Worm (Caenorhabditis elegans) whole organism, L1 larva: ENCODE results near the gene H40L08.1.

Experiments
- C16A3.4 ChIP-seq: fragments of 150-350 bp; optimal IDR thresholded peaks from 2 replicates; lab custom pipeline; 2014; ENCODE audit warnings: missing biosample characterization, missing genetic modification characterization
- C34B4.2 ChIP-seq: sonication (generic microtip); optimal IDR thresholded peaks from 2 replicates; lab custom pipeline; 2017; ENCODE audit warnings: mild to moderate bottlenecking, missing genetic modification characterization, missing compliant biosample characterization
- Y116A8C.19 ChIP-seq: sonication (generic microtip); optimal IDR thresholded peaks from 2 replicates; lab custom pipeline; 2016; ENCODE audit warnings: missing compliant biosample characterization, missing genetic modification characterization, borderline replicate concordance
- alr-1 ChIP-seq: fragments of 200-800 bp; sonication (Bioruptor generic); optimal IDR thresholded peaks from 2 replicates; lab custom pipeline; 2018; ENCODE audit warnings: borderline replicate concordance, mild to moderate bottlenecking, missing genetic modification characterization, missing compliant biosample characterization
- blmp-1 ChIP-seq: fragments of 150-350 bp; optimal IDR thresholded peaks from 2 replicates; lab custom pipeline; 2014; ENCODE audit warnings: missing biosample characterization, missing genetic modification characterization
- ceh-8 ChIP-seq: fragments of 200-800 bp; sonication (Bioruptor generic); optimal IDR thresholded peaks from 2 replicates; lab custom pipeline; 2018; ENCODE audit warnings: mild to moderate bottlenecking, missing genetic modification characterization, moderate library complexity, missing compliant biosample characterization
- efl-3 ChIP-seq: fragments of 200-800 bp; sonication (Bioruptor generic); optimal IDR thresholded peaks from 2 replicates; lab custom pipeline; 2018; ENCODE audit warnings: mild to moderate bottlenecking, missing genetic modification characterization, missing compliant biosample characterization
- egl-13 ChIP-seq: sonication (generic microtip); optimal IDR thresholded peaks from 2 replicates; lab custom pipeline; 2016; ENCODE audit warnings: missing genotype, missing genetic modification reagents, missing genetic modification characterization, missing compliant biosample characterization
- ets-5 ChIP-seq: fragments of 200-800 bp; sonication (Bioruptor generic); IDR thresholded peaks from 2 replicates; pipeline ENCODE4 v1.3.6; 2022; ENCODE audit warnings: missing genetic modification characterization, missing compliant biosample characterization
- fkh-4 ChIP-seq: sonication (generic microtip); optimal IDR thresholded peaks from 2 replicates; lab custom pipeline; 2016; ENCODE audit warnings: missing compliant biosample characterization, missing genetic modification characterization, borderline replicate concordance
- grh-1 ChIP-seq: fragments of 200-800 bp; sonication (Bioruptor generic); IDR thresholded peaks from 2 replicates; pipeline ENCODE4 v1.3.6; 2022; ENCODE audit warnings: missing genetic modification reagents, missing genetic modification characterization, missing compliant biosample characterization
- hpl-2 ChIP-seq: fragments of 150-350 bp; optimal IDR thresholded peaks from 2 replicates; lab custom pipeline; 2014; ENCODE audit warnings: missing biosample characterization, missing genetic modification reagents, missing genetic modification characterization
- jun-1 ChIP-seq: fragments of 150-350 bp; optimal IDR thresholded peaks from 2 replicates; lab custom pipeline; 2014; ENCODE audit warnings: missing biosample characterization, missing genetic modification reagents, missing genetic modification characterization
- lin-13 ChIP-seq: fragments of 150-350 bp; optimal IDR thresholded peaks from 2 replicates; lab custom pipeline; 2014; ENCODE audit warnings: missing biosample characterization, missing genetic modification reagents, missing genetic modification characterization
- lin-14 ChIP-seq: fragments of 200-800 bp; sonication (Bioruptor generic); optimal IDR thresholded peaks from 2 replicates; lab custom pipeline; 2018; ENCODE audit warnings: mild to moderate bottlenecking, missing genetic modification characterization, moderate library complexity, missing compliant biosample characterization
- lin-35 ChIP-seq, 2 experiments: fragments of 150-350 bp; optimal IDR thresholded peaks; 2 replicates each; lab custom pipeline; 2014; ENCODE audit warnings: missing biosample characterization in 2 of 2, missing genetic modification characterization in 2 of 2, missing genetic modification reagents in 2 of 2
- lir-3 ChIP-seq: sonication (generic microtip); optimal IDR thresholded peaks from 2 replicates; lab custom pipeline; 2016; ENCODE audit warnings: mild to moderate bottlenecking, missing genetic modification characterization, moderate library complexity, missing compliant biosample characterization; ENCODE audit not compliant: poor library complexity
- mab-9 ChIP-seq: fragments of 200-800 bp; sonication (Bioruptor generic); IDR thresholded peaks from 2 replicates; pipeline ENCODE4 v1.3.6; 2022; ENCODE audit warnings: missing genetic modification reagents, missing genetic modification characterization, missing compliant biosample characterization
- mdl-1 ChIP-seq, 2 experiments: fragments of 150-350 bp; optimal IDR thresholded peaks; 2 replicates each; lab custom pipeline; 2014 to 2017; ENCODE audit warnings: missing biosample characterization in 2 of 2, missing genetic modification characterization in 2 of 2, inconsistent platforms in 1 of 2
- mef-2 ChIP-seq: fragments of 150-350 bp; optimal IDR thresholded peaks from 2 replicates; lab custom pipeline; 2014; ENCODE audit warnings: missing biosample characterization, missing genetic modification characterization
- mep-1 ChIP-seq: fragments of 150-350 bp; optimal IDR thresholded peaks from 2 replicates; lab custom pipeline; 2014; ENCODE audit warnings: missing biosample characterization, missing genetic modification characterization
- nhr-12 ChIP-seq: sonication (generic microtip); optimal IDR thresholded peaks from 2 replicates; lab custom pipeline; 2017; ENCODE audit warnings: missing biosample characterization, missing genetic modification characterization
- nhr-19 ChIP-seq: fragments of 200-800 bp; sonication (Bioruptor generic); conservative IDR thresholded peaks from 2 replicates; pipeline ENCODE4 v1.3.6; 2022; ENCODE audit warnings: missing genetic modification characterization, missing compliant biosample characterization
- nhr-20 ChIP-seq: sonication (generic microtip); optimal IDR thresholded peaks from 2 replicates; lab custom pipeline; 2016; ENCODE audit warnings: mild to moderate bottlenecking, missing genetic modification characterization, missing compliant biosample characterization
- nhr-28 ChIP-seq: fragments of 150-350 bp; optimal IDR thresholded peaks from 2 replicates; lab custom pipeline; 2014; ENCODE audit warnings: missing biosample characterization, missing genetic modification characterization
- nhr-71 ChIP-seq: sonication (generic microtip); optimal IDR thresholded peaks from 2 replicates; lab custom pipeline; 2016; ENCODE audit warnings: mild to moderate bottlenecking, missing genetic modification characterization, moderate library complexity, missing compliant biosample characterization
- nhr-76 ChIP-seq: sonication (generic microtip); optimal IDR thresholded peaks from 2 replicates; lab custom pipeline; 2017; ENCODE audit warnings: missing biosample characterization, missing genetic modification characterization
- nhr-84 ChIP-seq: sonication (generic microtip); optimal IDR thresholded peaks from 2 replicates; lab custom pipeline; 2017; ENCODE audit warnings: missing biosample characterization, missing genetic modification characterization
- nhr-85 ChIP-seq: sonication (generic microtip); peaks from one replicate; lab custom pipeline; 2016; ENCODE audit warnings: missing genetic modification characterization, inconsistent platforms, missing compliant biosample characterization
- pax-3 ChIP-seq: fragments of 200-800 bp; sonication (Bioruptor generic); optimal IDR thresholded peaks from 2 replicates; lab custom pipeline; 2018; ENCODE audit warnings: mild to moderate bottlenecking, missing genetic modification characterization, moderate library complexity, missing compliant biosample characterization
- pqm-1 ChIP-seq: sonication (generic microtip); optimal IDR thresholded peaks from 3 replicates; lab custom pipeline; 2017; ENCODE audit warnings: missing biosample characterization, missing genetic modification characterization
- snu-23 ChIP-seq: sonication (generic microtip); optimal IDR thresholded peaks from 2 replicates; lab custom pipeline; 2016; ENCODE audit warnings: missing genetic modification characterization, missing compliant biosample characterization
- sptf-1 ChIP-seq: fragments of 150-350 bp; optimal IDR thresholded peaks from 2 replicates; lab custom pipeline; 2014; ENCODE audit warnings: missing biosample characterization, missing genetic modification characterization
- tlp-1 ChIP-seq: fragments of 150-350 bp; optimal IDR thresholded peaks from 2 replicates; lab custom pipeline; 2014; ENCODE audit warnings: missing biosample characterization, missing genetic modification characterization
- unc-62 ChIP-seq: fragments of 150-350 bp; optimal IDR thresholded peaks from 2 replicates; lab custom pipeline; 2014; ENCODE audit warnings: missing biosample characterization, missing genetic modification reagents, missing genetic modification characterization
- unc-86 ChIP-seq: sonication (generic microtip); optimal IDR thresholded peaks from 2 replicates; lab custom pipeline; 2016; ENCODE audit warnings: missing genetic modification characterization, missing compliant biosample characterization
- unc-98 ChIP-seq: fragments of 200-800 bp; sonication (Bioruptor generic); IDR thresholded peaks from 2 replicates; pipeline ENCODE4 v1.3.6; 2022; ENCODE audit warnings: missing genetic modification characterization, missing compliant biosample characterization
- xbp-1 ChIP-seq: sonication (generic microtip); optimal IDR thresholded peaks from 2 replicates; lab custom pipeline; 2016; ENCODE audit warnings: missing genetic modification characterization, missing compliant biosample characterization
- zip-4 ChIP-seq: fragments of 200-800 bp; sonication (Bioruptor generic); optimal IDR thresholded peaks from 2 replicates; lab custom pipeline; 2018; ENCODE audit warnings: mild to moderate bottlenecking, missing genetic modification characterization, moderate library complexity, missing compliant biosample characterization
- ztf-11 ChIP-seq, 2 experiments: sonication (generic microtip); optimal IDR thresholded peaks; 2 replicates each; lab custom pipeline; 2016 to 2017; ENCODE audit warnings: missing genetic modification characterization in 2 of 2, missing biosample characterization in 1 of 2, missing compliant biosample characterization in 1 of 2

H40L08.1 gene

ce11 chrX:15040552-15041080, 43.3 kb downstream of the H40L08.1 start, which contains the start of gene C18B12.4 (continued):
- TF ChIP-seq lin-13 (GFP tag; lab: Kevin White, UChicago), result peak; percentile 93
- peak; percentile 66 for TF ChIP-seq grh-1 (GFP tag; lab: Robert Waterston, UW)
- TF ChIP-seq blmp-1 (tag; lab: Kevin White, UChicago), result peak; percentile 63
- no peak for TF ChIP-seq pqm-1
- peak in 1 of 2 experiments; percentile 93 for TF ChIP-seq mdl-1 (tag; optimal IDR thresholded peaks at IDR 0.05; lab: Kevin White, UChicago)
- no peak for TF ChIP-seq tlp-1 (tag; lab: Kevin White, UChicago)
- TF ChIP-seq zip-4 (GFP tag; lab: Kevin White, UChicago), result no peak
- TF ChIP-seq nhr-20, result peak; percentile 92
- peak; percentile 45 for TF ChIP-seq jun-1 (tag; lab: Kevin White, UChicago)
- TF ChIP-seq egl-13 (tag; lab: Kevin White, UChicago), result peak; percentile 25
- TF ChIP-seq C34B4.2 (tag; lab: Kevin White, UChicago), result no peak
- TF ChIP-seq ztf-11 (tag; optimal IDR thresholded peaks at IDR 0.05; lab: Kevin White, UChicago), result peak in 1 of 2 experiments; percentile 19
- TF ChIP-seq Y116A8C.19 (tag; lab: Kevin White, UChicago), result no peak
- no peak for TF ChIP-seq alr-1
- TF ChIP-seq fkh-4 (tag; lab: Kevin White, UChicago), result peak; percentile 56
- peak; percentile 59; the same call in 1 of the 2 replicates for TF ChIP-seq mab-9 (GFP tag; lab: Robert Waterston, UW)
- TF ChIP-seq nhr-28 (tag; lab: Kevin White, UChicago), result no peak
- peak; percentile 77 for TF ChIP-seq mep-1 (tag; lab: Kevin White, UChicago)
- TF ChIP-seq nhr-12 (tag; lab: Kevin White, UChicago), result no peak
- peak; percentile 87 for TF ChIP-seq nhr-19
- peak; percentile 91 for TF ChIP-seq C16A3.4
- no peak for TF ChIP-seq unc-62
- peak; percentile 95 for TF ChIP-seq nhr-85
- peak; percentile 79 for TF ChIP-seq xbp-1 (tag; lab: Kevin White, UChicago)
- TF ChIP-seq unc-98, result no peak
- TF ChIP-seq nhr-71 (tag; lab: Kevin White, UChicago), result peak; percentile 96
- no peak for TF ChIP-seq sptf-1 (tag; lab: Kevin White, UChicago)
- TF ChIP-seq mef-2 (tag; lab: Kevin White, UChicago), result no peak
- TF ChIP-seq nhr-76 (tag; lab: Kevin White, UChicago), result no peak
- TF ChIP-seq lin-35 (GFP tag; optimal IDR thresholded peaks at IDR 0.05; lab: Kevin White, UChicago), result peak; percentile 79 to 90
- no peak for TF ChIP-seq efl-3 (GFP tag; lab: Kevin White, UChicago)
- TF ChIP-seq unc-86 (tag; lab: Kevin White, UChicago), result peak; percentile 69
- TF ChIP-seq pax-3 (tag; lab: Kevin White, UChicago), result peak; percentile 58
- TF ChIP-seq lir-3 (tag; lab: Kevin White, UChicago), result peak; percentile 54
- TF ChIP-seq hpl-2 (GFP tag; lab: Kevin White, UChicago), result no peak

DNA sequence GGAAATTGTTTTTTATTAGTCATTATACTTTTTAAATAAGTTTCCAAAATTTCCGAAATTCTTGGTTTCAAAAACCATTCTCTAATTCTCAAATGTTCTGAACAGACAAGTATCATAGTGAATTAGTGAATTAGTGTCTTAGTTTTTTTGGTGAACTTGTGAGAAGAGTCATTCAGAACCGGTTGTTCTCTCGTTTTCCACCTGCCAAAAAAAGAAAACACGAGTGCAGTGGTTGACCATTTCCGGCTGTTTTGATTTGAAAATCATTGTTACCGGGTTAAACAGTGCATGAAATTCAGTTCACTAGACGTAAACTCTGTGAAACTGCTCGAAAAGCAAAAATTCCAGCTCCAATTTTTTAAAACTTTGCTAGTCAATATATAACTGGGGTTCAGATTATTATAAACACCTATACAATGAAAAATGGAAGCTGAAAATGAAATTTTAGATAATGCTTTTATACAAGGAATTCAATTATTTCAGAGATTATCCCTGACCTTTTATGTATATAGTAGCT, 44.1 kb downstream of the H40L08.1 start:
- TF ChIP-seq nhr-12 (tag; lab: Kevin White, UChicago) (no peak), nhr-76 (tag; lab: Kevin White, UChicago) (no peak), snu-23 (GFP tag; lab: Kevin White, UChicago) (peak; percentile 10), nhr-84 (no peak), grh-1 (GFP tag; lab: Robert Waterston, UW) (peak; percentile 54), ets-5 (GFP tag; lab: Robert Waterston, UW) (no peak), C16A3.4 (no peak), nhr-85 (peak; percentile 80), lin-14 (peak; percentile 51), ceh-8 (no peak), lin-35 (GFP tag; optimal IDR thresholded peaks at IDR 0.05; lab: Kevin White, UChicago) (peak in 1 of 2 experiments; percentile 1)
